Worm (Caenorhabditis elegans) whole organism, late embryonic: Measurements from ENCODE around the gene F46B6.12.

Experiments used
- nhr-11 ChIP-seq: fragments of 150-350 bp; optimal IDR thresholded peaks from 2 replicates; lab custom pipeline; 2014; ENCODE audit warnings: missing biosample characterization, missing genetic modification characterization
- odd-2 ChIP-seq: sonication (generic microtip); optimal IDR thresholded peaks from 2 replicates; lab custom pipeline; 2017; ENCODE audit warnings: antibody characterized with exemption, mild to moderate bottlenecking, missing genetic modification characterization, missing compliant biosample characterization
- pros-1 ChIP-seq: fragments of 150-350 bp; optimal IDR thresholded peaks from 2 replicates; lab custom pipeline; 2014; ENCODE audit warnings: missing biosample characterization, missing genetic modification reagents, missing genetic modification characterization
- sox-2 ChIP-seq: fragments of 200-800 bp; sonication (Bioruptor generic); IDR thresholded peaks from 2 replicates; pipeline ENCODE4 v1.3.6; 2022; ENCODE audit warnings: missing genetic modification reagents, missing genetic modification characterization, missing compliant biosample characterization

ce11 chrV:9805161-9805560, 29.5 kb upstream of the F46B6.12 start, which contains the start of gene sru-37:
- TF ChIP-seq odd-2 (tag; lab: Kevin White, UChicago) (no peak), pros-1 (tag; lab: Kevin White, UChicago) (no peak), sox-2 (GFP tag; lab: Robert Waterston, UW) (no peak), nhr-11 (tag; lab: Kevin White, UChicago) (no peak)
